Fruit fly (Drosophila melanogaster): Measurements from ENCODE around the gene CG33127.

- TF ChIP-seq topi (GFP tag; optimal IDR thresholded peaks at IDR 0.05) (no peak), acj6 (GFP tag; optimal IDR thresholded peaks at IDR 0.05) (no peak), Hr39 (GFP tag; optimal IDR thresholded peaks at IDR 0.05) (no peak), Hr38 (GFP tag; optimal IDR thresholded peaks at IDR 0.05) (no peak), CG11294 (GFP tag; IDR thresholded peaks at IDR 0.05) (no peak), CG6276 (GFP tag; optimal IDR thresholded peaks at IDR 0.05) (no peak)
Observed at dm6 chr2L:322915-323314, 1.0 kb downstream of the CG33127 start.

Measured in whole organism, prepupa.